Comparison of ENCODE assay signal across 1 fruit fly cellular context in the genomic region with DNA sequence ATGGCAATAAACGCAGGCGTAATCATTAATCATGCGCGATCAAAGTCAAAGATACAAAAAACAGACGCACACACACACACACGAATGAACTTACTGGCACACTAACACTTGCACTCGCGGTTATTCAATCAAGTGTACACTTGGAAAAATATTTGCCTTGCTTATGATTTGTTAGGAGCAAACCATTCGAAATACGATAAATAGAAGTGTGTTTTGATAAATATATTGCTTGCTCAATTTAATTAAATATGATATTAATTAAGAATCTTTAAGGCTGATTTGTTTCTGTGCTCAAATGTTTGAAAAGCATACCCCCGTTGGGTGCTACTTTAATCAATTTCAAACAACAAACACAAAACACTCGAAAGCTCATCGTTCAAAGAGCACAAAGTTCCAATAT.
TF ChIP-seq lines count a peak whose summit lies in the region.

No protein-coding gene starts in this region.

TF ChIP-seq in whole organism, embryonic, 481 proteins besides CTCF, POLR2A, EP300 and RAD21 (continued from another document):
- TF ChIP-seq Hr3 (GFP tag; optimal IDR thresholded peaks at IDR 0.05; lab: Kevin White, UChicago) = peak; percentile 7
- no peak for TF ChIP-seq CG9876 (GFP tag; optimal IDR thresholded peaks at IDR 0.05; lab: Kevin White, UChicago)
- TF ChIP-seq Ada2b (GFP tag; IDR thresholded peaks at IDR 0.05; lab: Robert Waterston, UW) = 0 out of 2 replicates have a peak, but pooled peaks have one; percentile 10
- TF ChIP-seq fd96Cb (tag; optimal IDR thresholded peaks at IDR 0.05; lab: Kevin White, UChicago) = peak; percentile 28
- peak; percentile 33; the same call in 1 of the 2 replicates for TF ChIP-seq CG6689 (GFP tag; IDR thresholded peaks at IDR 0.05; lab: Robert Waterston, UW)
- peak; percentile 8 for TF ChIP-seq cwo (GFP tag; optimal IDR thresholded peaks at IDR 0.05; lab: Kevin White, UChicago)
- TF ChIP-seq ranshi (GFP tag; IDR thresholded peaks at IDR 0.05; lab: Robert Waterston, UW) = no peak
- peak; percentile 2 for TF ChIP-seq CG12104 (GFP tag; optimal IDR thresholded peaks at IDR 0.05; lab: Kevin White, UChicago)
- TF ChIP-seq CG10543 (GFP tag; optimal IDR thresholded peaks at IDR 0.05; lab: Kevin White, UChicago) = no peak
- no peak for TF ChIP-seq ERR (GFP tag; optimal IDR thresholded peaks at IDR 0.05; lab: Kevin White, UChicago)
- TF ChIP-seq Hr78 (GFP tag; optimal IDR thresholded peaks at IDR 0.05; lab: Kevin White, UChicago) = no peak
- TF ChIP-seq E2f1 (GFP tag; IDR thresholded peaks at IDR 0.05; lab: Robert Waterston, UW) = no peak
- TF ChIP-seq Hsf (GFP tag; optimal IDR thresholded peaks at IDR 0.05; lab: Kevin White, UChicago) = no peak
- TF ChIP-seq oc (tag; optimal IDR thresholded peaks at IDR 0.05; lab: Kevin White, UChicago) = no peak
- no peak for TF ChIP-seq CG14014 (GFP tag; IDR thresholded peaks at IDR 0.05; lab: Robert Waterston, UW)
- TF ChIP-seq CG32772 (GFP tag; IDR thresholded peaks at IDR 0.05; lab: Robert Waterston, UW) = no peak
- peak; percentile 1 for TF ChIP-seq bcd (GFP tag; optimal IDR thresholded peaks at IDR 0.05; lab: Kevin White, UChicago)
- TF ChIP-seq CG12769 (tag; optimal IDR thresholded peaks at IDR 0.05; lab: Kevin White, UChicago) = peak; percentile 17
- TF ChIP-seq Abd-B (GFP tag; optimal IDR thresholded peaks at IDR 0.05; lab: Kevin White, UChicago) = peak; percentile 3
- TF ChIP-seq CG30403 (GFP tag; optimal IDR thresholded peaks at IDR 0.05; lab: Kevin White, UChicago) = peak; percentile 33
- no peak for TF ChIP-seq mam (GFP tag; optimal IDR thresholded peaks at IDR 0.05; lab: Kevin White, UChicago)
- peak; percentile 90 for TF ChIP-seq Ets65A (GFP tag; lab: Kevin White, UChicago)
- peak; percentile 7 for TF ChIP-seq sens (GFP tag; lab: Kevin White, UChicago)
- peak; percentile 14 for TF ChIP-seq CG4820 (GFP tag; optimal IDR thresholded peaks at IDR 0.05; lab: Kevin White, UChicago)
- peak in 1 of 2 experiments; percentile 80 for TF ChIP-seq Pdp1 (GFP tag; optimal IDR thresholded peaks at IDR 0.05; lab: Kevin White, UChicago)
